Fruit fly (Drosophila melanogaster): ENCODE measurements around the gene Ggt-1.

- no peak for TF ChIP-seq CTCF (optimal IDR thresholded peaks at IDR 0.05)
- no peak for TF ChIP-seq CG8478 (optimal IDR thresholded peaks at IDR 0.05)
Measured at dm6 chrX:18533308-18533707, 21.0 kb upstream of the Ggt-1 start.
